Worm (Caenorhabditis elegans) whole organism, early embryonic: ENCODE results near the gene C25E10.13.

ENCODE experiments used
- B0310.2 ChIP-seq: sonication (generic microtip); optimal IDR thresholded peaks from 2 replicates; lab custom pipeline; 2016; ENCODE audit warnings: mild to moderate bottlenecking, missing genetic modification characterization, missing compliant biosample characterization
- F13C5.2 ChIP-seq: sonication (generic microtip); optimal IDR thresholded peaks from 2 replicates; lab custom pipeline; 2017; ENCODE audit warnings: mild to moderate bottlenecking, missing genetic modification characterization, inconsistent platforms, missing compliant biosample characterization
- aly-1 ChIP-seq: sonication (generic microtip); optimal IDR thresholded peaks from 2 replicates; lab custom pipeline; 2016; ENCODE audit warnings: missing genetic modification characterization, missing compliant biosample characterization
- ama-1 ChIP-seq: fragments of 150-350 bp; optimal IDR thresholded peaks from 2 replicates; lab custom pipeline; 2014
- ceh-36 ChIP-seq: sonication (generic microtip); optimal IDR thresholded peaks from 2 replicates; lab custom pipeline; 2016; ENCODE audit warnings: missing genetic modification characterization, inconsistent platforms, missing compliant biosample characterization
- flt-1 ChIP-seq: fragments of 200-800 bp; sonication (Bioruptor generic); IDR thresholded peaks from 2 replicates; pipeline ENCODE4 v1.3.6; 2022; ENCODE audit warnings: missing genetic modification characterization, missing compliant biosample characterization
- hmbx-1 ChIP-seq: sonication (generic microtip); optimal IDR thresholded peaks from 2 replicates; lab custom pipeline; 2016; ENCODE audit warnings: mild to moderate bottlenecking, missing genetic modification characterization, missing compliant biosample characterization
- hmg-4 ChIP-seq: fragments of 200-800 bp; sonication (Bioruptor generic); optimal IDR thresholded peaks from 2 replicates; lab custom pipeline; 2018; ENCODE audit warnings: mild to moderate bottlenecking, missing genetic modification characterization, missing compliant biosample characterization
- hnd-1 ChIP-seq: sonication (generic microtip); optimal IDR thresholded peaks from 2 replicates; lab custom pipeline; 2016; ENCODE audit warnings: missing genetic modification characterization, missing compliant biosample characterization
- pes-1 ChIP-seq: fragments of 200-800 bp; sonication (Bioruptor generic); IDR thresholded peaks from 2 replicates; pipeline ENCODE4 v1.3.6; 2022; ENCODE audit warnings: missing genetic modification reagents, missing genetic modification characterization, missing compliant biosample characterization
- sea-1 ChIP-seq: fragments of 200-800 bp; sonication (Bioruptor generic); conservative IDR thresholded peaks from 2 replicates; pipeline ENCODE4 v1.3.6; 2022; ENCODE audit warnings: missing genetic modification characterization, missing compliant biosample characterization
- tbx-11 ChIP-seq: fragments of 200-800 bp; sonication (Bioruptor generic); IDR thresholded peaks from 2 replicates; pipeline ENCODE4 v1.3.6; 2022; ENCODE audit warnings: missing genetic modification characterization, missing compliant biosample characterization
- tbx-37 ChIP-seq: fragments of 200-800 bp; sonication (Bioruptor generic); conservative IDR thresholded peaks from 2 replicates; pipeline ENCODE4 v1.3.6; 2022; ENCODE audit warnings: missing genetic modification reagents, missing genetic modification characterization, missing compliant biosample characterization

DNA sequence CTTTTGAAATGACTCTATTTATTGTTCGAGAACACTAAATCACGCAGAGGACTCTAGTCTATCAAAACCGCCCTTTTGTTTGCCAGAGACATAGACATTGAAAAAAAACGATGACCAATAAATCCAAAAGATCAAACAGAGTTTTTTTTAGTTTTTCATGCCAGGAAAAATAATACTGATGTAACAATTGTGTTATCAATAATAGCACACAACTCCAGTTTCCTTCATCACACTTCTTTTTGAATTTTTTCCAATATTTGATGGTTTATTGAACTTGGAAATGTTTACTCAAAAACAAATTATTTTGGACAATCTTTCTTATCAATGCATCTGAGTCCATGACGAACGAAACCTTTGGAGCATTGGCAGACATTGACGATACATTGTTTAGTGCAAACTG, 5.6 kb upstream of the C25E10.13 start, which contains the start of gene C25E10.8:
- no peak for TF ChIP-seq ceh-36 (tag; lab: Kevin White, UChicago)
- TF ChIP-seq tbx-11 (GFP tag; lab: Robert Waterston, UW): no peak
- TF ChIP-seq ama-1 (lab: Kevin White, UChicago): no peak
- no peak for TF ChIP-seq tbx-37 (GFP tag; lab: Robert Waterston, UW)
- TF ChIP-seq B0310.2: no peak
- TF ChIP-seq hmbx-1 (tag; lab: Kevin White, UChicago): no peak
- TF ChIP-seq hmg-4: no peak
- TF ChIP-seq flt-1 (GFP tag; lab: Robert Waterston, UW): no peak
- no peak for TF ChIP-seq sea-1 (GFP tag; lab: Robert Waterston, UW)
- no peak for TF ChIP-seq pes-1 (GFP tag; lab: Robert Waterston, UW)
- no peak for TF ChIP-seq F13C5.2 (tag; lab: Kevin White, UChicago)
- TF ChIP-seq hnd-1: no peak
- TF ChIP-seq aly-1 (tag; lab: Kevin White, UChicago): no peak
